Worm (Caenorhabditis elegans): Measurements from ENCODE around the gene F59B2.3.
A peak's percentile ranks its signal among the peaks of the same experiment; 100 is the strongest.

The F59B2.3 gene

DNA sequence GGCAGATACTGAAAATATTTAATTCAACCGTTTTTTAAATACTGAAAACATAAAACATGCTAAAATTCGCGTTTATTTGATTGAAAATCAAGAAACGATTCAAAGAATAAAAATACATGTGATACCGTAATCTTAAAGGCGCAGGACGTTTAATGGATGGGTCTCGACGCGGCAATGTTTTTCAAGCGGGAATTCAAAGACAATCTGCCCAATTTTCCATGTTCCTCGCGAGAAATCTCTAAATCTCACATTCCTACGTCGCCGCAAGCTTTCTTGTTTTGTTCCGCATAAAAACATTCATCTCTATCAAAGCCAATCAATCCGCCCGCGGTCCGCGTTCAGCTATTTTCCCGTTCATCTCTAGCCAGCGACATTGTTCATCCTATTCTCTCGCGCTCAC is 1.9 kb upstream of the F59B2.3 start (continued):
- TF ChIP-seq xnd-1 (tag; optimal IDR thresholded peaks at IDR 0.05) (peak; percentile 76), madf-8 (GFP tag; conservative IDR thresholded peaks at IDR 0.05) (peak; percentile 68), B0261.1 (tag; optimal IDR thresholded peaks at IDR 0.05) (no peak), ceh-91 (GFP tag; IDR thresholded peaks at IDR 0.05) (peak; percentile 63), lsl-1 (GFP tag; optimal IDR thresholded peaks at IDR 0.05) (peak; percentile 83), lin-35 (GFP tag; optimal IDR thresholded peaks at IDR 0.05) (peak in 1 of 3 experiments; percentile 47), F55B11.4 (tag; optimal IDR thresholded peaks at IDR 0.05; ENCODE audit: borderline replicate concordance, insufficient read depth) (no peak), dpl-1 (GFP tag; optimal IDR thresholded peaks at IDR 0.05) (peak; percentile 75)

DNA sequence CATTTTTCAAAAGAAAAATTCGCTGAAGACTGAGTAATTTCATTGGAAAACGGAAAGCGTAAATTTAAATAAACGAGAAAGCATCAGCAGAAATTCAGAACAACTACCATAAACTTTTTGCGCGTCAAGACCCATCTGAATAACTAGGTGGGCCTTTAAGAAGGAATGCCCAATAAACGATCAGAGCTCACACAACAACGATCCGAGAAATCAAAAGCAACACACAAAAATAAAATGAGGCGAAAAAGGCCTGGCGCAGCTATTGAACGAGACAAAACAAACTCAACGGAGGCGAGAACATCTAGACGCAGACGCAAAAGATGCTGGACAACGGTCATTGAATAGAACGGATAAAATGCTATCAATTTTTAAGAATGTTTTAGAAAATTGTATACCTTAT is 682 bp downstream of the F59B2.3 start:
- peak; percentile 19; the same call in 1 of the 2 replicates for TF ChIP-seq hmg-1.2 (GFP tag; IDR thresholded peaks at IDR 0.05)
- no peak for TF ChIP-seq B0035.1 (tag; optimal IDR thresholded peaks at IDR 0.05)
- TF ChIP-seq madf-8 (GFP tag; conservative IDR thresholded peaks at IDR 0.05): no peak
- TF ChIP-seq fkh-3 (tag; optimal IDR thresholded peaks at IDR 0.05): no peak
- no peak for TF ChIP-seq chd-7 (tag; optimal IDR thresholded peaks at IDR 0.05)

DNA sequence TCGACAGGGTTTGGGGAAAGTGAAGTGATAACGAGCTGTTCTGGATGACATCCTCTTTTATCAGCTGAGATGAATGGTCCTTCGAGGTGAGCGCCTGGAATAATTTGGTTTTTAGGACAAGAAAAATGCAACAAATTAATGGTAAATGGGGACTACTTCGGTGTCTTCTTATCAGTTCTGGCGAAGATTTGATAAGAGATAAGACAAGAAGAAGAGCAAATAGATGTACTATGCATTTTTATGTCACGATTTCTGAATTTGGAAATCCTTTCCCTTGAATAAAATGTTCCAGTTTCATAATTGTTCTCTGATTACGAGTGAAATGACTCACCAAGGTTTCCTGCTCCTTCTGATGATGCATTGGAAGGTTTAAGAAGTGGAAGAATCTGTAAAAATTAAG is 1.7 kb downstream of the F59B2.3 start:
- TF ChIP-seq F57A8.1 (GFP tag; optimal IDR thresholded peaks at IDR 0.05) (no peak), ztf-28 (GFP tag; IDR thresholded peaks at IDR 0.05) (no peak), ZK185.1 (tag; optimal IDR thresholded peaks at IDR 0.05; ENCODE audit: poor library complexity, severe bottlenecking) (no peak), lin-26 (GFP tag; IDR thresholded peaks at IDR 0.05) (no peak), nfya-1 (tag; optimal IDR thresholded peaks at IDR 0.05; ENCODE audit: borderline replicate concordance, insufficient read depth) (no peak), madf-10 (tag; optimal IDR thresholded peaks at IDR 0.05) (no peak), C17E4.6 (GFP tag; IDR thresholded peaks at IDR 0.05) (no peak), Y95B8A.8 (GFP tag; IDR thresholded peaks at IDR 0.05) (no peak), let-607 (tag; optimal IDR thresholded peaks at IDR 0.05) (no peak), T07F8.4 (tag; optimal IDR thresholded peaks at IDR 0.05) (no peak), efl-1 (GFP tag; optimal IDR thresholded peaks at IDR 0.05) (no peak), rec-8 (tag; optimal IDR thresholded peaks at IDR 0.05) (no peak), let-526 (GFP tag; IDR thresholded peaks at IDR 0.05) (no peak), nhr-90 (tag; optimal IDR thresholded peaks at IDR 0.05) (no peak), attf-3 (GFP tag; conservative IDR thresholded peaks at IDR 0.05) (no peak), F10E7.11 (tag; optimal IDR thresholded peaks at IDR 0.05) (no peak), zim-3 (tag; optimal IDR thresholded peaks at IDR 0.05) (no peak), C06A6.2 (GFP tag; conservative IDR thresholded peaks at IDR 0.05) (no peak)

DNA sequence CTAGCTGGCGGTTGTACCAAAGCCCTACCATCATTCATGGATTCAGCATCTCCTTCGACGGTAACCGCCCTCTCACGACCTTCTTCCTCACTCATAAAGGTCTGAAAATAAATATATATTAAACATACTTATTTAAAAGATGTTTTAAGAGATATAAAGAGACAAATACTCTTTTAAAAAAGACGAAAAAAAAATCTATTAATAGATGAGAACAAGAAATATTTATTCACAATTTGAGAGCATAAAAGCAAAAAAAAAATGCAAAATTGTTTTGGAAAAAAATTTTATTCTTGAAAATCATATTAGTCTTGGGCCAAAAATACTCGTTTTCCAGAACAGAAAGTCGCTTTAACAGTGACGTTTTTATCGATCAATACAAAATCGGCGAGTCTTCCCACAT is 2.9 kb downstream of the F59B2.3 start, which contains the start of gene skat-1:
TSS of gene skat-1 (minus strand) at position 101 of the 400 bp plus-strand sequence.
- TF ChIP-seq snpc-4 (GFP tag; optimal IDR thresholded peaks at IDR 0.05) (no peak), snpc-4 (tag; optimal IDR thresholded peaks at IDR 0.05) (no peak), ztf-3 (GFP tag; optimal IDR thresholded peaks at IDR 0.05) (no peak), ceh-40 (GFP tag; IDR thresholded peaks at IDR 0.05) (no peak), pbrm-1 (GFP tag; IDR thresholded peaks at IDR 0.05) (no peak), ZK185.1 (tag; optimal IDR thresholded peaks at IDR 0.05; ENCODE audit: poor library complexity, severe bottlenecking) (no peak), die-1 (tag; optimal IDR thresholded peaks at IDR 0.05) (no peak), hmg-20 (GFP tag; IDR thresholded peaks at IDR 0.05) (no peak), ceh-100 (GFP tag; IDR thresholded peaks at IDR 0.05) (no peak), lag-1 (GFP tag; IDR thresholded peaks at IDR 0.05) (no peak), Y53F4B.3 (GFP tag; IDR thresholded peaks at IDR 0.05) (no peak), mes-4 (tag; optimal IDR thresholded peaks at IDR 0.05) (no peak)

All from whole organism, young adult.